Worm (Caenorhabditis elegans): ENCODE results near the gene bmk-1.

DNA sequence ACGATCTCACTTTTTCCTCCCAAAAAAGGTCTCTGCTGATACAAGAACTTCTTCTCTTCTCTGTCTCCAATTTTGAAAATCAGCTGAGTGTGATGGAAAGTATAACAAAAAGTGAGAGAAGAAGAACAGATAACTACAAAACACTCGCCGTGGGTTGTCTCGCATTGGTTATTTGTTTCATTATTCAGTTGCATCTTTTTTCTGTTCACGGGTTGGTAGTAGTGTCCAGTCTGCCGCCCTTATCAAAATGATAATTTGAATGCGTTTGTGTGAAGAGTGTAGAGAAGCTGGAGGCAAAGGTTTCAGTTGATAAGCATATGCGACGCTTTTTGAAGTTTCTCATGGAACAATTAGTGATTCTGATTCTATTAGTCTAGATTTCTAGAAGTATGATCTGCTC lies 46.3 kb upstream of the bmk-1 start:
- no peak for TF ChIP-seq cog-1 (tag; optimal IDR thresholded peaks at IDR 0.05)
- TF ChIP-seq med-1 (GFP tag; optimal IDR thresholded peaks at IDR 0.05; ENCODE audit: insufficient read depth), result no peak
- TF ChIP-seq T22C8.4 (GFP tag; IDR thresholded peaks at IDR 0.05), result no peak
